Worm (Caenorhabditis elegans) whole organism, late embryonic: ENCODE data around the gene chil-15.

Experiments used
- ama-1 ChIP-seq: fragments of 150-350 bp; optimal IDR thresholded peaks from 2 replicates; lab custom pipeline; 2014
- ceh-48 ChIP-seq: sonication (generic microtip); optimal IDR thresholded peaks from 2 replicates; lab custom pipeline; 2016; ENCODE audit warnings: missing genetic modification characterization, inconsistent platforms, missing compliant biosample characterization
- dve-1 ChIP-seq: sonication (generic microtip); optimal IDR thresholded peaks from 2 replicates; lab custom pipeline; 2017; ENCODE audit warnings: antibody characterized with exemption, mild to moderate bottlenecking, missing genetic modification characterization, missing compliant biosample characterization
- elt-2 ChIP-seq: sonication (generic microtip); optimal IDR thresholded peaks from 2 replicates; lab custom pipeline; 2016; ENCODE audit warnings: missing genetic modification reagents, missing genetic modification characterization, missing compliant biosample characterization
- fkh-10 ChIP-seq: fragments of 150-350 bp; optimal IDR thresholded peaks from 2 replicates; lab custom pipeline; 2014; ENCODE audit warnings: missing biosample characterization, missing genetic modification reagents, missing genetic modification characterization
- hlh-6 ChIP-seq: sonication (generic microtip); optimal IDR thresholded peaks from 2 replicates; lab custom pipeline; 2016; ENCODE audit warnings: missing genotype, missing genetic modification characterization, missing compliant biosample characterization
- rnt-1 ChIP-seq: sonication (generic microtip); optimal IDR thresholded peaks from 2 replicates; lab custom pipeline; 2016; ENCODE audit warnings: missing genetic modification characterization, missing compliant biosample characterization

ce11 chrII:9418065-9418567, 25.3 kb downstream of the chil-15 start, which contains the start of the genes M176.4 and M176.16:
- TF ChIP-seq ama-1 (lab: Kevin White, UChicago) (no peak), fkh-10 (GFP tag; lab: Kevin White, UChicago) (no peak), elt-2 (tag; lab: Kevin White, UChicago) (peak; percentile 22), ceh-48 (tag; lab: Kevin White, UChicago) (no peak), hlh-6 (no peak), dve-1 (no peak), rnt-1 (no peak)
